Fruit fly (Drosophila melanogaster) whole organism, wandering third instar larva: ENCODE results near the gene Rpp14b.

ENCODE experiments used
- CG32264 ChIP-seq: fragments of 200-800 bp; sonication (Bioruptor generic); optimal IDR thresholded peaks from 2 replicates; lab custom pipeline; 2016; ENCODE audit warnings: missing biosample characterization, missing genetic modification characterization
- CG9705 ChIP-seq: fragments of 200-800 bp; sonication (Bioruptor generic); optimal IDR thresholded peaks from 2 replicates; lab custom pipeline; 2018; ENCODE audit warnings: missing biosample characterization, mild to moderate bottlenecking, missing genetic modification characterization
- CrebA ChIP-seq: fragments of 200-800 bp; sonication (Bioruptor generic); optimal IDR thresholded peaks from 2 replicates; lab custom pipeline; 2016; ENCODE audit warnings: missing biosample characterization, mild to moderate bottlenecking, missing genetic modification characterization, borderline replicate concordance
- Dfd ChIP-seq: fragments of >200 bp; optimal IDR thresholded peaks from 2 replicates; lab custom pipeline; 2017; ENCODE audit warnings: missing biosample characterization, missing genetic modification characterization
- Dif ChIP-seq: fragments of 200-275, 200-300 bp; sonication (Bioruptor generic); optimal IDR thresholded peaks from 2 replicates; lab custom pipeline; 2018; ENCODE audit warnings: missing biosample characterization, missing genetic modification characterization; ENCODE audit not compliant: partially characterized antibody
- GATAd ChIP-seq: sonication (Bioruptor generic); optimal IDR thresholded peaks from 2 replicates; lab custom pipeline; 2016; ENCODE audit warnings: missing biosample characterization, missing genetic modification characterization
- HLH106 ChIP-seq: fragments of 200-800 bp; optimal IDR thresholded peaks from 3 replicates; lab custom pipeline; 2019; ENCODE audit warnings: missing biosample characterization, mild to moderate bottlenecking, missing genetic modification characterization, moderate library complexity
- Hnf4 ChIP-seq: fragments of 200-800 bp; sonication (Bioruptor generic); optimal IDR thresholded peaks from 2 replicates; lab custom pipeline; 2016; ENCODE audit warnings: missing biosample characterization, mild to moderate bottlenecking, missing genetic modification characterization
- Hr78 ChIP-seq: fragments of >200 bp; optimal IDR thresholded peaks from 2 replicates; lab custom pipeline; 2017; ENCODE audit warnings: missing biosample characterization, missing genetic modification characterization
- Hr83 ChIP-seq: fragments of 200-300 bp; sonication (Bioruptor generic); optimal IDR thresholded peaks from 2 replicates; lab custom pipeline; 2016; ENCODE audit warnings: missing biosample characterization, mild to moderate bottlenecking, missing genetic modification characterization, moderate library complexity; ENCODE audit not compliant: poor library complexity, severe bottlenecking
- Jra ChIP-seq: sonication (Bioruptor generic); optimal IDR thresholded peaks from 2 replicates; lab custom pipeline; 2016; ENCODE audit warnings: missing biosample characterization, missing genetic modification characterization
- Mio ChIP-seq: sonication (Bioruptor generic); optimal IDR thresholded peaks from 2 replicates; lab custom pipeline; 2016; ENCODE audit warnings: missing biosample characterization, missing genetic modification characterization
- Myc ChIP-seq: fragments of >200 bp; optimal IDR thresholded peaks from 2 replicates; lab custom pipeline; 2017
- N ChIP-seq: fragments of >200 bp; optimal IDR thresholded peaks from 2 replicates; lab custom pipeline; 2018; ENCODE audit warnings: missing biosample characterization, missing external identifiers, missing genetic modification characterization
- OdsH ChIP-seq: fragments of 200-800 bp; sonication (Bioruptor generic); optimal IDR thresholded peaks from 2 replicates; lab custom pipeline; 2016; ENCODE audit warnings: missing biosample characterization, mild to moderate bottlenecking, missing genetic modification characterization
- Rel ChIP-seq, 2 experiments: fragments of 200-800 bp; sonication (Bioruptor generic) in 1 of 2; optimal IDR thresholded peaks; 2 replicates in 1 of 2; 3 replicates in 1 of 2; lab custom pipeline; 2016 to 2019; ENCODE audit warnings: mild to moderate bottlenecking in 2 of 2, missing biosample characterization in 2 of 2, missing genetic modification characterization in 2 of 2, moderate library complexity in 1 of 2
- Sp1 ChIP-seq: fragments of 200-800 bp; sonication (Bioruptor generic); optimal IDR thresholded peaks from 3 replicates; lab custom pipeline; 2019; ENCODE audit warnings: missing biosample characterization, mild to moderate bottlenecking, missing genetic modification characterization, moderate library complexity
- Vsx2 ChIP-seq: fragments of 200-300, 225-300 bp; sonication (Bioruptor generic); optimal IDR thresholded peaks from 2 replicates; lab custom pipeline; 2018; ENCODE audit warnings: missing biosample characterization, missing genetic modification characterization; ENCODE audit not compliant: partially characterized antibody
- br ChIP-seq: fragments of 200-800 bp; sonication (Bioruptor generic); optimal IDR thresholded peaks from 2 replicates; lab custom pipeline; 2016; ENCODE audit warnings: missing biosample characterization, missing genetic modification characterization
- brk ChIP-seq: fragments of 200-800 bp; sonication (Bioruptor generic); optimal IDR thresholded peaks from 2 replicates; lab custom pipeline; 2016; ENCODE audit warnings: missing biosample characterization, mild to moderate bottlenecking, missing genetic modification characterization
- dl ChIP-seq, 2 experiments: fragments of 175-275, 200-275 bp in 1 of 2; fragments of 200-275 bp in 1 of 2; sonication (Bioruptor generic); optimal IDR thresholded peaks; lab custom pipeline; 2018; ENCODE audit warnings: mild to moderate bottlenecking in 2 of 2, missing biosample characterization in 2 of 2, missing genetic modification characterization in 2 of 2, moderate library complexity in 2 of 2; ENCODE audit not compliant: partially characterized antibody in 2 of 2, insufficient read depth in 1 of 2
- dmrt93B ChIP-seq: fragments of 200-800 bp; sonication (Bioruptor generic); optimal IDR thresholded peaks from 2 replicates; lab custom pipeline; 2018; ENCODE audit warnings: missing biosample characterization, mild to moderate bottlenecking, missing genetic modification characterization
- dsf ChIP-seq: sonication (Bioruptor generic); optimal IDR thresholded peaks from 2 replicates; lab custom pipeline; 2016; ENCODE audit warnings: missing biosample characterization, missing genetic modification characterization, borderline replicate concordance
- ey ChIP-seq: fragments of 200-800 bp; sonication (Bioruptor generic); optimal IDR thresholded peaks from 2 replicates; lab custom pipeline; 2016; ENCODE audit warnings: missing biosample characterization, missing genetic modification characterization
- foxo ChIP-seq, 2 experiments: fragments of 200-800 bp; sonication (Bioruptor generic); optimal IDR thresholded peaks; 2 replicates in 1 of 2; 3 replicates in 1 of 2; lab custom pipeline; 2016 to 2017; ENCODE audit warnings: missing biosample characterization in 2 of 2, missing genetic modification characterization in 2 of 2
- fru ChIP-seq: fragments of 200-800 bp; sonication (Bioruptor generic); optimal IDR thresholded peaks from 3 replicates; lab custom pipeline; 2016; ENCODE audit warnings: missing biosample characterization, mild to moderate bottlenecking, missing genetic modification characterization
- h ChIP-seq: fragments of 200-800 bp; sonication (Bioruptor generic); optimal IDR thresholded peaks from 3 replicates; lab custom pipeline; 2016; ENCODE audit warnings: missing biosample characterization, mild to moderate bottlenecking, missing genetic modification characterization
- jim ChIP-seq: fragments of 175-275, 200-325 bp; sonication (Bioruptor generic); optimal IDR thresholded peaks from 2 replicates; lab custom pipeline; 2016; ENCODE audit warnings: missing biosample characterization, mild to moderate bottlenecking, missing genetic modification characterization
- lola ChIP-seq: fragments of >200 bp; optimal IDR thresholded peaks from 2 replicates; lab custom pipeline; 2017; ENCODE audit warnings: missing biosample characterization, missing genetic modification characterization
- pan ChIP-seq: fragments of >200 bp; optimal IDR thresholded peaks from 2 replicates; lab custom pipeline; 2017
- psq ChIP-seq: fragments of 200-800 bp; sonication (Bioruptor generic); optimal IDR thresholded peaks from 3 replicates; lab custom pipeline; 2017; ENCODE audit warnings: missing biosample characterization, mild to moderate bottlenecking, missing genetic modification characterization, moderate library complexity
- rgr ChIP-seq: fragments of 200-800 bp; sonication (Bioruptor generic); optimal IDR thresholded peaks from 3 replicates; lab custom pipeline; 2016; ENCODE audit warnings: missing biosample characterization, mild to moderate bottlenecking, missing genetic modification characterization
- sage ChIP-seq: fragments of 200-800 bp; sonication (Bioruptor generic); optimal IDR thresholded peaks from 2 replicates; lab custom pipeline; 2016; ENCODE audit warnings: missing biosample characterization, mild to moderate bottlenecking, missing genetic modification characterization
- sv ChIP-seq: fragments of 200-800 bp; sonication (Bioruptor generic); optimal IDR thresholded peaks from 3 replicates; lab custom pipeline; 2016; ENCODE audit warnings: missing biosample characterization, missing genetic modification characterization
- tai ChIP-seq: sonication (Bioruptor generic); optimal IDR thresholded peaks from 2 replicates; lab custom pipeline; 2016; ENCODE audit warnings: missing biosample characterization, missing genetic modification characterization
- usp ChIP-seq: fragments of >200 bp; optimal IDR thresholded peaks from 2 replicates; lab custom pipeline; 2017; ENCODE audit warnings: missing biosample characterization, missing genetic modification characterization
- woc ChIP-seq: sonication (Bioruptor generic); optimal IDR thresholded peaks from 2 replicates; lab custom pipeline; 2016; ENCODE audit warnings: missing biosample characterization, mild to moderate bottlenecking, missing genetic modification characterization

Gene Rpp14b

DNA sequence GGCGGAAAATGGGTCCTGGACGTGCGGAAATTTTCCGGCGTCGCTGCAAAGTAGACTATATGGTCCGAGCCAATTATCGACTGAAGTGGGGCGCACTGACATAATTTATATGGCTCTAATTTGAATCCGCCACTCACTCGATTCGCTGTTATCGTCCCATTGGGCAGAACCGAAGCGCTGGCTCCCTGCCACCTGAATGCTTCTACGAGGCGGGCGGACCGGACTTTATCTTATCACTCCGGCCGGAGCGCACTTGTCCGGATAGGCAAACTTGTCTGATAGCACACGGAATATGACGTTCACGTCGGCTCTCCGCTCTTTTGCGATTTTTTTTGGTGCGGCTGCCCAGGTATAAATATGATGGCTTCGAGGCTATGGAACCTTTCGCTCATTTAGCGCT, 6.8 kb downstream of the Rpp14b start:
- TF ChIP-seq br (GFP tag; lab: Kevin White, UChicago) (peak; percentile 7), Dfd (GFP tag; lab: Kevin White, UChicago) (no peak), Rel (GFP tag; optimal IDR thresholded peaks at IDR 0.05; lab: Kevin White, UChicago) (no peak), Rel (tag; optimal IDR thresholded peaks at IDR 0.05; lab: Kevin White, UChicago) (no peak), Hnf4 (GFP tag; lab: Kevin White, UChicago) (no peak), h (peak; percentile 84), Hr83 (GFP tag; lab: Kevin White, UChicago) (no peak)
- TF ChIP-seq, all 38 proteins: peak for 2

DNA sequence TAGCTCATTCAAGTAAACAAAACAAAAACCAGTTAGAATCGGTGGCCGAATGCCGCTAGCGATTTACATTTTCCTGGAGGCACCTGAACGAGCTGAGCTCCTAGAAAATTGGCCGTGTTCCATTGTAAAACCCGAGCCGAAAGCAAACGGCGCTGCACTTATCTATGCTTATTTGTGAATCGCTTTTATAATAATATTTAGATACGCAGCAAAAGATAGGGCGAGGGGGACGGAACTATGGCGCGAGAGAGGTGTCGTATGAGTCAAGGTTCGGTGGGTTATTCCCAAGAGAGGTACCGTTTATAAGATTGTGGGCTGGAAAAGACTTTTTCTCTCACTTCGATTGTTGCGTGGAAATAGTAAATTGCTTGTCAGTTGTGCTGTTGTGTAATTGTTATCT, 7.9 kb downstream of the Rpp14b start:
- TF ChIP-seq h (no peak), Hr83 (GFP tag; lab: Kevin White, UChicago) (no peak), psq (GFP tag; lab: Kevin White, UChicago) (no peak), sage (GFP tag; lab: Kevin White, UChicago) (no peak), GATAd (GFP tag; lab: Kevin White, UChicago) (no peak)

DNA sequence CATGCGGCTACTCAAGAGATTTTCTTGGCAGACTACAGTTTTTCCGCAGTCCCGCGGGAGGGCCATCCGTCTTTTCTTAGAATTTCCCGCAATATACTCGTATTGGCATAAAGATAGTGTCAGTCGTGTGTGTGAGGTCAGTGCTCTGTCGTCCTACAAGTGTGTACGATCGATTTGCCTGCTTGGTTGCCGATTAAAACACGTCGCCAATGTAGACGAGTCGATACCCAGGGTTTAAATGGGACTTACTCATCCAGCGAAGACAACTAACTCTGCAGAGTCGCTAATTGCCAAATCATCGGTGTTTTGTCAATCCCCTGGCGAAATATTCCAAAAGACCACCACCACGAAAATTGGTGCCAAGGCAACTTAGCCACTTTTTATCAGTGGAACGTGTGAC, 10.2 kb downstream of the Rpp14b start:
- no peak for TF ChIP-seq CG9705 (GFP tag; lab: Kevin White, UChicago)
- TF ChIP-seq psq (GFP tag; lab: Kevin White, UChicago), result no peak
- no peak for TF ChIP-seq Myc
- no peak for TF ChIP-seq Jra (GFP tag; lab: Kevin White, UChicago)
- TF ChIP-seq dl (GFP tag; optimal IDR thresholded peaks at IDR 0.05; lab: Kevin White, UChicago; ENCODE audit: insufficient read depth in 1 of 2, partially characterized antibody in 2 of 2), result no peak
- no peak for TF ChIP-seq usp (GFP tag; lab: Kevin White, UChicago)
- TF ChIP-seq Rel (GFP tag; optimal IDR thresholded peaks at IDR 0.05; lab: Kevin White, UChicago), result no peak
- no peak for TF ChIP-seq Rel (tag; optimal IDR thresholded peaks at IDR 0.05; lab: Kevin White, UChicago)
- no peak for TF ChIP-seq jim (GFP tag; lab: Kevin White, UChicago)
- TF ChIP-seq Hr78, result no peak
- TF ChIP-seq Sp1, result no peak
- TF ChIP-seq brk (GFP tag; lab: Kevin White, UChicago), result no peak
- TF ChIP-seq CrebA (GFP tag; lab: Kevin White, UChicago), result no peak
- TF ChIP-seq HLH106 (tag; lab: Kevin White, UChicago), result no peak
- TF ChIP-seq, all 38 proteins: peak for 0

DNA sequence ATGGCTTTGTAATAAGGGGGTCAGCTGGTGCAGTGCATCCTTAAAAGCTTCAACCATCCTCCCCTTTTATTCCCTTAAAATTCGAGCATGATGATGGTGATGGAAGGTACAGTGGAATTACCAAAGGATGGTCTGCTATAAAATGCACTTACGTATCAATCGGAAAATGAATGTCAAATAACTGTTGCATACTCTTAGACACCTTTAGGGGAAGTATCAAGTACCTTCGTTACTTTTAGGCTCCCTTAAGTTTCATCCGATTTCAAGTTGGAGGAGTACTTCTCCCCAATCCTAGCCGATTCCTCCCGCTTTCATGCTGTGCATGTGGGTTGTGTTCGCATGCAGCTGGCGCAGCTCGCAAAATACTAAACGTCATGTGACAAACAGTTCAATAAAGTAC, 14.4 kb downstream of the Rpp14b start:
- TF ChIP-seq foxo (GFP tag; optimal IDR thresholded peaks at IDR 0.05; lab: Kevin White, UChicago) (no peak), fru (GFP tag; lab: Kevin White, UChicago) (no peak), HLH106 (tag; lab: Kevin White, UChicago) (no peak), Vsx2 (GFP tag; lab: Kevin White, UChicago) (no peak), sv (GFP tag; lab: Kevin White, UChicago) (no peak), Hr78 (no peak), Myc (no peak), rgr (no peak), Mio (GFP tag; lab: Kevin White, UChicago) (no peak), pan (lab: Kevin White, UChicago) (no peak), OdsH (GFP tag; lab: Kevin White, UChicago) (no peak), Sp1 (no peak)

DNA sequence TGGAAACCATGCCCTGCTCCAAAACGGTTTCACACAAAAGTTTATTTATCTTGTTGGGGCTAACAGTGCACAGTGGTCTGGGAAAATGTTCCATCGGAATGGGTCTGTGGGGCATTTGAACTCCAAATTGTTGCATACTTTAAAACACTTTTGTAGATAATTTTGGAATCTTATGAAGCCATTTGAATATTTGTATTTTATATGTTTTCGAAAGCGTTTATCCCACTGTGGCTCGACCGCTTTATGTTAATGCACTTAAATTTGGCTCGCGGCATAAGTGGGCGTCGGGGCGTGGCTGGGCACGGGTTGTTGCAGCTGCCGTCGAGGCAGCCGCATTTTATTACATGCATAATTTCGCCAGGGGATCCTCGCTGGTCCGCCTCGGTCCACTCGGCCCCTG, 16.1 kb downstream of the Rpp14b start:
- TF ChIP-seq tai (GFP tag; lab: Kevin White, UChicago), result no peak
- no peak for TF ChIP-seq brk (GFP tag; lab: Kevin White, UChicago)
- no peak for TF ChIP-seq usp (GFP tag; lab: Kevin White, UChicago)
- TF ChIP-seq Mio (GFP tag; lab: Kevin White, UChicago), result no peak
- no peak for TF ChIP-seq CG9705 (GFP tag; lab: Kevin White, UChicago)
- no peak for TF ChIP-seq Hnf4 (GFP tag; lab: Kevin White, UChicago)
- TF ChIP-seq Hr83 (GFP tag; lab: Kevin White, UChicago), result no peak
- no peak for TF ChIP-seq CrebA (GFP tag; lab: Kevin White, UChicago)
- TF ChIP-seq N (GFP tag; lab: Kevin White, UChicago), result no peak
- peak in 1 of 2 experiments; percentile 30 for TF ChIP-seq foxo (GFP tag; optimal IDR thresholded peaks at IDR 0.05; lab: Kevin White, UChicago)
- TF ChIP-seq lola (GFP tag; lab: Kevin White, UChicago), result no peak
- TF ChIP-seq h, result peak; percentile 46
- no peak for TF ChIP-seq Jra (GFP tag; lab: Kevin White, UChicago)
- no peak for TF ChIP-seq sv (GFP tag; lab: Kevin White, UChicago)
- TF ChIP-seq Vsx2 (GFP tag; lab: Kevin White, UChicago), result no peak
- no peak for TF ChIP-seq OdsH (GFP tag; lab: Kevin White, UChicago)
- TF ChIP-seq sage (GFP tag; lab: Kevin White, UChicago), result no peak
- TF ChIP-seq jim (GFP tag; lab: Kevin White, UChicago), result no peak
- no peak for TF ChIP-seq ey (GFP tag; lab: Kevin White, UChicago)
- no peak for TF ChIP-seq woc (GFP tag; lab: Kevin White, UChicago)
- TF ChIP-seq CG32264 (GFP tag; lab: Kevin White, UChicago), result no peak
- no peak for TF ChIP-seq Myc
- peak; percentile 18 for TF ChIP-seq rgr
- TF ChIP-seq dmrt93B (GFP tag; lab: Kevin White, UChicago), result no peak
- no peak for TF ChIP-seq Dfd (GFP tag; lab: Kevin White, UChicago)
- peak; percentile 3 for TF ChIP-seq br (GFP tag; lab: Kevin White, UChicago)
- no peak for TF ChIP-seq pan (lab: Kevin White, UChicago)
- TF ChIP-seq dsf (GFP tag; lab: Kevin White, UChicago), result no peak
- TF ChIP-seq Rel (GFP tag; optimal IDR thresholded peaks at IDR 0.05; lab: Kevin White, UChicago), result no peak
- no peak for TF ChIP-seq Rel (tag; optimal IDR thresholded peaks at IDR 0.05; lab: Kevin White, UChicago)
- TF ChIP-seq Hr78, result no peak
- no peak for TF ChIP-seq Sp1
- no peak for TF ChIP-seq Dif
- no peak for TF ChIP-seq GATAd (GFP tag; lab: Kevin White, UChicago)
